Worm (Caenorhabditis elegans): ENCODE data around the gene H01M10.1.

The H01M10.1 gene

ce11 chrX:2598833-2599279 lies 18.5 kb upstream of the H01M10.1 start:
- TF ChIP-seq ref-1 (GFP tag; conservative IDR thresholded peaks at IDR 0.05), result no peak
- 0 out of 2 replicates have a peak, but pooled peaks have one; percentile 9 for TF ChIP-seq tab-1 (GFP tag; IDR thresholded peaks at IDR 0.05)
- TF ChIP-seq klf-2 (GFP tag; conservative IDR thresholded peaks at IDR 0.05), result no peak
- no peak for TF ChIP-seq ztf-23 (GFP tag; IDR thresholded peaks at IDR 0.05)

ce11 chrX:2596605-2597004 lies 16.2 kb upstream of the H01M10.1 start:
- TF ChIP-seq klf-2 (GFP tag; conservative IDR thresholded peaks at IDR 0.05), result no peak
- TF ChIP-seq flt-1 (GFP tag; IDR thresholded peaks at IDR 0.05), result no peak
- TF ChIP-seq ztf-29 (GFP tag; IDR thresholded peaks at IDR 0.05), result no peak
- TF ChIP-seq ref-1 (GFP tag; conservative IDR thresholded peaks at IDR 0.05), result no peak
- TF ChIP-seq med-1 (GFP tag; optimal IDR thresholded peaks at IDR 0.05; ENCODE audit: insufficient read depth), result no peak
- TF ChIP-seq cog-1 (tag; optimal IDR thresholded peaks at IDR 0.05), result no peak
- TF ChIP-seq T22C8.4 (GFP tag; IDR thresholded peaks at IDR 0.05), result no peak
- no peak for TF ChIP-seq ztf-23 (GFP tag; IDR thresholded peaks at IDR 0.05)
- TF ChIP-seq tab-1 (GFP tag; IDR thresholded peaks at IDR 0.05), result no peak

- TF ChIP-seq flt-1 (GFP tag; IDR thresholded peaks at IDR 0.05), result no peak
Measured at ce11 chrX:2595757-2596059, 15.3 kb upstream of the H01M10.1 start.

ce11 chrX:2595027-2595756 lies 14.8 kb upstream of the H01M10.1 start:
- TF ChIP-seq T22C8.4 (GFP tag; IDR thresholded peaks at IDR 0.05), result no peak

- no peak for TF ChIP-seq med-1 (GFP tag; optimal IDR thresholded peaks at IDR 0.05; ENCODE audit: insufficient read depth)
- TF ChIP-seq flt-1 (GFP tag; IDR thresholded peaks at IDR 0.05), result no peak
- TF ChIP-seq cog-1 (tag; optimal IDR thresholded peaks at IDR 0.05), result no peak
- TF ChIP-seq ref-1 (GFP tag; conservative IDR thresholded peaks at IDR 0.05), result no peak
- no peak for TF ChIP-seq ztf-29 (GFP tag; IDR thresholded peaks at IDR 0.05)
- TF ChIP-seq klf-2 (GFP tag; conservative IDR thresholded peaks at IDR 0.05), result no peak
- TF ChIP-seq tab-1 (GFP tag; IDR thresholded peaks at IDR 0.05), result no peak
- no peak for TF ChIP-seq T22C8.4 (GFP tag; IDR thresholded peaks at IDR 0.05)
- no peak for TF ChIP-seq ztf-23 (GFP tag; IDR thresholded peaks at IDR 0.05)
Measured at ce11 chrX:2593703-2594102, 13.3 kb upstream of the H01M10.1 start, which contains the start of the genes nhr-40 and T03G6.7. Gene nhr-40 (plus strand): TSS chrX:2594003. Gene T03G6.7 (plus strand): TSS chrX:2594039.

- TF ChIP-seq ref-1 (GFP tag; conservative IDR thresholded peaks at IDR 0.05) (no peak), ztf-29 (GFP tag; IDR thresholded peaks at IDR 0.05) (no peak), klf-2 (GFP tag; conservative IDR thresholded peaks at IDR 0.05) (no peak), cog-1 (tag; optimal IDR thresholded peaks at IDR 0.05) (no peak), tab-1 (GFP tag; IDR thresholded peaks at IDR 0.05) (no peak), T22C8.4 (GFP tag; IDR thresholded peaks at IDR 0.05) (no peak), med-1 (GFP tag; optimal IDR thresholded peaks at IDR 0.05; ENCODE audit: insufficient read depth) (no peak)
Measured at ce11 chrX:2592670-2593280, 12.4 kb upstream of the H01M10.1 start.

ce11 chrX:2591586-2592000 lies 11.2 kb upstream of the H01M10.1 start:
- TF ChIP-seq flt-1 (GFP tag; IDR thresholded peaks at IDR 0.05) (no peak), ztf-23 (GFP tag; IDR thresholded peaks at IDR 0.05) (0 out of 2 replicates have a peak, but pooled peaks have one; percentile 49), cog-1 (tag; optimal IDR thresholded peaks at IDR 0.05) (peak; percentile 56), T22C8.4 (GFP tag; IDR thresholded peaks at IDR 0.05) (0 out of 2 replicates have a peak, but pooled peaks have one; percentile 40), klf-2 (GFP tag; conservative IDR thresholded peaks at IDR 0.05) (no peak)

ce11 chrX:2590777-2591176 lies 10.4 kb upstream of the H01M10.1 start:
- TF ChIP-seq klf-2 (GFP tag; conservative IDR thresholded peaks at IDR 0.05), result no peak
- no peak for TF ChIP-seq ztf-23 (GFP tag; IDR thresholded peaks at IDR 0.05)
- no peak for TF ChIP-seq ztf-29 (GFP tag; IDR thresholded peaks at IDR 0.05)
- TF ChIP-seq med-1 (GFP tag; optimal IDR thresholded peaks at IDR 0.05; ENCODE audit: insufficient read depth), result no peak
- no peak for TF ChIP-seq cog-1 (tag; optimal IDR thresholded peaks at IDR 0.05)
- no peak for TF ChIP-seq ref-1 (GFP tag; conservative IDR thresholded peaks at IDR 0.05)
- no peak for TF ChIP-seq tab-1 (GFP tag; IDR thresholded peaks at IDR 0.05)
- TF ChIP-seq T22C8.4 (GFP tag; IDR thresholded peaks at IDR 0.05), result no peak
- no peak for TF ChIP-seq flt-1 (GFP tag; IDR thresholded peaks at IDR 0.05)

- TF ChIP-seq T22C8.4 (GFP tag; IDR thresholded peaks at IDR 0.05) (no peak), ztf-23 (GFP tag; IDR thresholded peaks at IDR 0.05) (no peak)
Measured at ce11 chrX:2590023-2590422, 9.6 kb upstream of the H01M10.1 start.

- TF ChIP-seq cog-1 (tag; optimal IDR thresholded peaks at IDR 0.05), result no peak
- TF ChIP-seq flt-1 (GFP tag; IDR thresholded peaks at IDR 0.05), result no peak
- TF ChIP-seq med-1 (GFP tag; optimal IDR thresholded peaks at IDR 0.05; ENCODE audit: insufficient read depth), result no peak
- no peak for TF ChIP-seq ztf-23 (GFP tag; IDR thresholded peaks at IDR 0.05)
- TF ChIP-seq T22C8.4 (GFP tag; IDR thresholded peaks at IDR 0.05), result no peak
- no peak for TF ChIP-seq tab-1 (GFP tag; IDR thresholded peaks at IDR 0.05)
Measured at ce11 chrX:2588012-2588411, 7.6 kb upstream of the H01M10.1 start.

- no peak for TF ChIP-seq ref-1 (GFP tag; conservative IDR thresholded peaks at IDR 0.05)
- TF ChIP-seq klf-2 (GFP tag; conservative IDR thresholded peaks at IDR 0.05), result no peak
- no peak for TF ChIP-seq cog-1 (tag; optimal IDR thresholded peaks at IDR 0.05)
- TF ChIP-seq ztf-23 (GFP tag; IDR thresholded peaks at IDR 0.05), result no peak
- TF ChIP-seq ztf-29 (GFP tag; IDR thresholded peaks at IDR 0.05), result no peak
- TF ChIP-seq tab-1 (GFP tag; IDR thresholded peaks at IDR 0.05), result no peak
- TF ChIP-seq T22C8.4 (GFP tag; IDR thresholded peaks at IDR 0.05), result no peak
- TF ChIP-seq flt-1 (GFP tag; IDR thresholded peaks at IDR 0.05), result no peak
- TF ChIP-seq med-1 (GFP tag; optimal IDR thresholded peaks at IDR 0.05; ENCODE audit: insufficient read depth), result no peak
Measured at ce11 chrX:2585655-2586054, 5.3 kb upstream of the H01M10.1 start, which contains the start of gene H01M10.2. Gene H01M10.2 (minus strand): TSS chrX:2585755.
